Fruit fly (Drosophila melanogaster): ENCODE data around the gene CG7523.
A peak's percentile ranks its signal among the peaks of the same experiment; 100 is the strongest.

Gene CG7523

DNA sequence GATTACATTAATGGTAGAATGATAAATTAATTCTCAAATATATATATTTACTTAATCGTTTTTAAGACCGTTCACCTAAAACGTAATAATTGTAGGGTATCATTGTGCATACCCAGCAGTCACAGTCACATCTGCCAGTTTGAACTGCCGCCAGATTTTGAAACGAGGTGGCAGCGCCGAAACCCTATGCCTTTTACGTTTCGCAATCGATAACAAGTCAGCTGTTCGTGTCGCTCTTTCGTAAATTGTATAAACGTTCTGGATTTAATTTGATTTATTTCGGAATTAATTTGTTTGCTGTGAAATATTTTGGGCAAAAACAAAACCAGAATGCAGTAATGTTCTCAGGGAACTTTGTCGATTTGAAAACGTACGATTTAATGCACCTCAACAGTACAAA lies 23.3 kb downstream of the CG7523 start, which contains the start of gene CG14322 (continued):
- TF ChIP-seq gem (tag; optimal IDR thresholded peaks at IDR 0.05): peak; percentile 18
- no peak for TF ChIP-seq Hey (tag; optimal IDR thresholded peaks at IDR 0.05)
- no peak for TF ChIP-seq ro (GFP tag; IDR thresholded peaks at IDR 0.05)
- peak; percentile 45; the same call in 2 of the 4 replicates for TF ChIP-seq Dll (GFP tag; IDR thresholded peaks at IDR 0.05; ENCODE audit: partially characterized antibody)
- peak; percentile 90 for TF ChIP-seq E2f2 (GFP tag; IDR thresholded peaks at IDR 0.05)
- no peak for TF ChIP-seq dati (GFP tag; IDR thresholded peaks at IDR 0.05)
- TF ChIP-seq Meics (GFP tag; optimal IDR thresholded peaks at IDR 0.05): no peak
- TF ChIP-seq Dfd (GFP tag; optimal IDR thresholded peaks at IDR 0.05): no peak
- TF ChIP-seq HmgD (GFP tag; optimal IDR thresholded peaks at IDR 0.05): no peak
- TF ChIP-seq Ravus (GFP tag; IDR thresholded peaks at IDR 0.05): no peak
- TF ChIP-seq CG11247 (GFP tag; IDR thresholded peaks at IDR 0.05): 0 out of 2 replicates have a peak, but pooled peaks have one; percentile 15
- no peak for TF ChIP-seq YL-1 (GFP tag; optimal IDR thresholded peaks at IDR 0.05)
- no peak for TF ChIP-seq dysf (GFP tag; IDR thresholded peaks at IDR 0.05)
- no peak for TF ChIP-seq Eip74EF (GFP tag; optimal IDR thresholded peaks at IDR 0.05)
- no peak for TF ChIP-seq CG10366 (GFP tag; IDR thresholded peaks at IDR 0.05)
- TF ChIP-seq CkIIα-i1 (GFP tag; IDR thresholded peaks at IDR 0.05): no peak
- no peak for TF ChIP-seq Spps (tag; optimal IDR thresholded peaks at IDR 0.05)
- TF ChIP-seq Poxn (GFP tag; IDR thresholded peaks at IDR 0.05): no peak
- TF ChIP-seq her (GFP tag; optimal IDR thresholded peaks at IDR 0.05): no peak
- TF ChIP-seq CG31224 (GFP tag; IDR thresholded peaks at IDR 0.05): no peak
- 0 out of 3 replicates have a peak, but pooled peaks have one; percentile 55 for TF ChIP-seq CG11456 (GFP tag; IDR thresholded peaks at IDR 0.05)
- TF ChIP-seq CG7839 (tag; optimal IDR thresholded peaks at IDR 0.05): no peak
- TF ChIP-seq Lhr (GFP tag; optimal IDR thresholded peaks at IDR 0.05): no peak
- no peak for TF ChIP-seq ems (GFP tag; optimal IDR thresholded peaks at IDR 0.05)
- TF ChIP-seq CG2875 (GFP tag; optimal IDR thresholded peaks at IDR 0.05): no peak
- TF ChIP-seq cad (GFP tag; optimal IDR thresholded peaks at IDR 0.05): no peak
- TF ChIP-seq CG5180 (GFP tag; optimal IDR thresholded peaks at IDR 0.05): no peak
- TF ChIP-seq CG4617 (GFP tag; optimal IDR thresholded peaks at IDR 0.05; ENCODE audit: borderline replicate concordance): peak; percentile 9
- TF ChIP-seq CG8089 (GFP tag; optimal IDR thresholded peaks at IDR 0.05): no peak
- TF ChIP-seq inv (GFP tag; IDR thresholded peaks at IDR 0.05; ENCODE audit: partially characterized antibody): no peak
- TF ChIP-seq sim (GFP tag; IDR thresholded peaks at IDR 0.05): no peak
- peak; percentile 12 for TF ChIP-seq CG12155 (GFP tag; optimal IDR thresholded peaks at IDR 0.05)
- TF ChIP-seq MTF-1 (GFP tag; optimal IDR thresholded peaks at IDR 0.05; ENCODE audit: borderline replicate concordance): no peak
- TF ChIP-seq CG10209 (GFP tag; optimal IDR thresholded peaks at IDR 0.05): no peak
- TF ChIP-seq ken (GFP tag; IDR thresholded peaks at IDR 0.05): no peak
- TF ChIP-seq Pdp1 (GFP tag; optimal IDR thresholded peaks at IDR 0.05): peak in 1 of 2 experiments; percentile 88
- TF ChIP-seq sens (GFP tag): peak; percentile 77
- no peak for TF ChIP-seq Mes4 (GFP tag; optimal IDR thresholded peaks at IDR 0.05)
- TF ChIP-seq CG42726 (GFP tag; IDR thresholded peaks at IDR 0.05; ENCODE audit: partially characterized antibody): no peak
- TF ChIP-seq CG14441 (GFP tag; IDR thresholded peaks at IDR 0.05): no peak
- TF ChIP-seq Mad (GFP tag; optimal IDR thresholded peaks at IDR 0.05): no peak
- TF ChIP-seq CG11093 (GFP tag; IDR thresholded peaks at IDR 0.05): no peak
- TF ChIP-seq CG31365 (tag; optimal IDR thresholded peaks at IDR 0.05): no peak
- TF ChIP-seq Dp (GFP tag; optimal IDR thresholded peaks at IDR 0.05): peak; percentile 86
- TF ChIP-seq maf-S (GFP tag; optimal IDR thresholded peaks at IDR 0.05): no peak
- TF ChIP-seq ase (GFP tag; IDR thresholded peaks at IDR 0.05): no peak
- TF ChIP-seq fd96Cb (tag; optimal IDR thresholded peaks at IDR 0.05): no peak
- TF ChIP-seq unc-4 (GFP tag; IDR thresholded peaks at IDR 0.05; ENCODE audit: partially characterized antibody): 0 out of 2 replicates have a peak, but pooled peaks have one; percentile 23
- no peak for TF ChIP-seq CG7357 (GFP tag; IDR thresholded peaks at IDR 0.05)
- no peak for TF ChIP-seq HmgZ (tag; optimal IDR thresholded peaks at IDR 0.05)
- no peak for TF ChIP-seq CG7786 (GFP tag; optimal IDR thresholded peaks at IDR 0.05)
